Fruit fly (Drosophila melanogaster): ENCODE measurements around the gene CG6565.
A peak's percentile ranks its signal among the peaks of the same experiment; 100 is the strongest.

CG6565 gene

dm6 chr2L:13399565-13399964, 25.7 kb downstream of the CG6565 start (continued):
- TF ChIP-seq CG8924 (tag; optimal IDR thresholded peaks at IDR 0.05), result no peak
- no peak for TF ChIP-seq CG1602 (GFP tag; optimal IDR thresholded peaks at IDR 0.05)
- TF ChIP-seq Xrp1 (GFP tag; IDR thresholded peaks at IDR 0.05), result no peak
- TF ChIP-seq Sry-β (GFP tag; optimal IDR thresholded peaks at IDR 0.05), result no peak
- TF ChIP-seq zf30C (GFP tag; optimal IDR thresholded peaks at IDR 0.05), result peak; percentile 15
- TF ChIP-seq CG8089 (GFP tag; optimal IDR thresholded peaks at IDR 0.05), result no peak
- TF ChIP-seq trem (tag; optimal IDR thresholded peaks at IDR 0.05), result no peak
- peak; percentile 8 for TF ChIP-seq PHDP (tag; optimal IDR thresholded peaks at IDR 0.05)
- TF ChIP-seq CG8281 (tag; optimal IDR thresholded peaks at IDR 0.05), result no peak
- no peak for TF ChIP-seq ttk (GFP tag; IDR thresholded peaks at IDR 0.05)
- no peak for TF ChIP-seq CG14860 (GFP tag; IDR thresholded peaks at IDR 0.05; ENCODE audit: partially characterized antibody)
- peak; percentile 11 for TF ChIP-seq dmrt99B (tag; optimal IDR thresholded peaks at IDR 0.05)
- peak; percentile 17 for TF ChIP-seq unpg (GFP tag; optimal IDR thresholded peaks at IDR 0.05)
- peak; percentile 15 for TF ChIP-seq CG11504 (tag; optimal IDR thresholded peaks at IDR 0.05)

dm6 chr2L:13411566-13411965, 37.7 kb downstream of the CG6565 start, which contains the start of gene Vm34Ca:
Gene Vm34Ca, minus strand, starts transcription at chr2L:13411631.
- 0 out of 3 replicates have a peak, but pooled peaks have one; percentile 12 for TF ChIP-seq CG14860 (GFP tag; IDR thresholded peaks at IDR 0.05; ENCODE audit: partially characterized antibody)
- TF ChIP-seq CG10267 (tag; optimal IDR thresholded peaks at IDR 0.05), result no peak
- no peak for TF ChIP-seq Bgb (GFP tag; IDR thresholded peaks at IDR 0.05; ENCODE audit: partially characterized antibody)
- TF ChIP-seq trh (GFP tag; optimal IDR thresholded peaks at IDR 0.05), result no peak
- no peak for TF ChIP-seq Scr (GFP tag; IDR thresholded peaks at IDR 0.05; ENCODE audit: partially characterized antibody)
- no peak for TF ChIP-seq CG2678 (tag; optimal IDR thresholded peaks at IDR 0.05)
- TF ChIP-seq CG17829 (tag; optimal IDR thresholded peaks at IDR 0.05), result no peak
- no peak for TF ChIP-seq pum (GFP tag; optimal IDR thresholded peaks at IDR 0.05)

dm6 chr2L:13412219-13412618, 38.4 kb downstream of the CG6565 start, which contains the start of gene Flad2:
Gene Flad2, plus strand, starts transcription at chr2L:13412519.
- no peak for TF ChIP-seq Ets65A (GFP tag)
- no peak for TF ChIP-seq CG16863 (GFP tag; optimal IDR thresholded peaks at IDR 0.05)
- TF ChIP-seq Abd-B (GFP tag; optimal IDR thresholded peaks at IDR 0.05), result no peak
- no peak for TF ChIP-seq CG1832 (GFP tag; optimal IDR thresholded peaks at IDR 0.05)
- no peak for TF ChIP-seq Taf1 (GFP tag; IDR thresholded peaks at IDR 0.05)
- TF ChIP-seq pb (GFP tag; optimal IDR thresholded peaks at IDR 0.05), result no peak
- no peak for TF ChIP-seq wdn (GFP tag; IDR thresholded peaks at IDR 0.05)
- TF ChIP-seq pan (optimal IDR thresholded peaks at IDR 0.05), result no peak
- TF ChIP-seq pan (GFP tag; optimal IDR thresholded peaks at IDR 0.05 in 1 of 2, IDR thresholded peaks at IDR 0.05 in 1 of 2), result no peak
- no peak for TF ChIP-seq hth (optimal IDR thresholded peaks at IDR 0.05)
- no peak for TF ChIP-seq ham (GFP tag; IDR thresholded peaks at IDR 0.05)
- TF ChIP-seq zfh2 (GFP tag; optimal IDR thresholded peaks at IDR 0.05), result no peak
- TF ChIP-seq CG10654 (GFP tag; optimal IDR thresholded peaks at IDR 0.05), result no peak

- TF ChIP-seq CG16815 (GFP tag; optimal IDR thresholded peaks at IDR 0.05), result no peak
- peak; percentile 53 for TF ChIP-seq CG4707 (GFP tag; optimal IDR thresholded peaks at IDR 0.05)
- TF ChIP-seq CG8359 (GFP tag; optimal IDR thresholded peaks at IDR 0.05; ENCODE audit: borderline replicate concordance), result no peak
- 0 out of 2 replicates have a peak, but pooled peaks have one; percentile 11 for TF ChIP-seq CG14441 (GFP tag; IDR thresholded peaks at IDR 0.05)
- no peak for TF ChIP-seq nerfin-2 (GFP tag; IDR thresholded peaks at IDR 0.05; ENCODE audit: partially characterized antibody)
- TF ChIP-seq ash1 (GFP tag; optimal IDR thresholded peaks at IDR 0.05), result peak; percentile 24
- TF ChIP-seq unc-4 (GFP tag; IDR thresholded peaks at IDR 0.05; ENCODE audit: partially characterized antibody), result no peak
- TF ChIP-seq lov (optimal IDR thresholded peaks at IDR 0.05), result no peak
- TF ChIP-seq lov (GFP tag; IDR thresholded peaks at IDR 0.05), result peak; percentile 53; the same call in 1 of the 3 replicates
- TF ChIP-seq sna (GFP tag; IDR thresholded peaks at IDR 0.05; ENCODE audit: partially characterized antibody), result no peak
- TF ChIP-seq CG11247 (GFP tag; IDR thresholded peaks at IDR 0.05), result no peak; the same call in 1 of the 2 replicates
- no peak for TF ChIP-seq fd102C (GFP tag; optimal IDR thresholded peaks at IDR 0.05)
Measured at dm6 chr2L:13414525-13415481, 41.0 kb downstream of the CG6565 start, which contains the start of the genes CG16956, CG42784 and CG43850. Gene CG16956, minus strand, starts transcription at chr2L:13414575. Gene CG42784, plus strand, starts transcription at chr2L:13415431. Gene CG43850, plus strand, starts transcription at chr2L:13415431.
